Fruit fly (Drosophila melanogaster) S2 (cell line): Measurements from ENCODE around the gene Piezo.

Experiments
- CG8478 ChIP-seq: fragments of >200 bp; optimal IDR thresholded peaks from 2 replicates; lab custom pipeline; 2018
- CTCF ChIP-seq, 2 experiments: fragments of >200 bp; optimal IDR thresholded peaks; 2 replicates each; lab custom pipeline; 2018

DNA sequence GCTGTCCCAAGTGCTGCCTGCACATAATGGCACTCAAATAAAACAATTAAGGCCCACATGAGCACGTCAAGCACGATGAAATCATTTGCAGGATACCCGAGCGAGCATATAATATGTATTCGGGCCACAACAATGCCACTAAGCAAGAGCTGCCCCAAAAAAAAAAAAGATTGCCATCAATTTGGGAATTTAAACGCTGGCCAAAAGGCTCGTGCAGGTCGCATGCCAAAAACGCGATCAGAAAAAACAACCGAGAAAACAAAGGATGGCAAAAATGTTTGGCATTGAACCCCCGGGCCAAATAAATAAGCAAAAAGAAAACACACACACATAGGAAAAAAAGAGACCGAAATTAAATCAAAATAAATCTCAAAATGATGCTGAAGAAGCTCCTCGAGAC is 20.1 kb upstream of the Piezo start:
- no peak for TF ChIP-seq CTCF (optimal IDR thresholded peaks at IDR 0.05; lab: Kevin White, UChicago)
- no peak for TF ChIP-seq CG8478 (lab: Kevin White, UChicago)
